Worm (Caenorhabditis elegans) whole organism, L4/young adult: ENCODE results near the gene srsx-27.

ENCODE experiments used
- W03F9.2 ChIP-seq: fragments of 150-350 bp; optimal IDR thresholded peaks from 2 replicates; lab custom pipeline; 2014; ENCODE audit warnings: missing biosample characterization, missing genetic modification characterization
- dao-5 ChIP-seq: sonication (generic microtip); optimal IDR thresholded peaks from 2 replicates; lab custom pipeline; 2016; ENCODE audit warnings: missing genotype, missing genetic modification characterization, moderate library complexity, missing compliant biosample characterization
- him-1 ChIP-seq: sonication (generic microtip); optimal IDR thresholded peaks from 2 replicates; lab custom pipeline; 2016; ENCODE audit warnings: missing genotype, missing genetic modification reagents, missing genetic modification characterization, missing compliant biosample characterization

- TF ChIP-seq dao-5 (no peak), him-1 (tag; lab: Kevin White, UChicago) (no peak), W03F9.2 (tag; lab: Kevin White, UChicago) (no peak)
Observed at ce11 chrV:10179235-10179634, 29.4 kb downstream of the srsx-27 start, which contains the start of gene cul-5.
